Fruit fly (Drosophila melanogaster): Measurements from ENCODE around the gene CG8677.

dm6 chr2L:21218240-21218911, 2.7 kb upstream of the CG8677 start, which contains the start of gene CG8679:
- TF ChIP-seq usp (GFP tag; optimal IDR thresholded peaks at IDR 0.05): no peak
- TF ChIP-seq EcR (GFP tag; optimal IDR thresholded peaks at IDR 0.05): no peak
- TF ChIP-seq psq (optimal IDR thresholded peaks at IDR 0.05): no peak
- no peak for TF ChIP-seq pan (optimal IDR thresholded peaks at IDR 0.05)
- TF ChIP-seq Dll (optimal IDR thresholded peaks at IDR 0.05): no peak
- no peak for TF ChIP-seq CG8478 (optimal IDR thresholded peaks at IDR 0.05)

Data from whole organism.